Fruit fly (Drosophila melanogaster): ENCODE data around the gene Atg16.

Atg16 gene

DNA sequence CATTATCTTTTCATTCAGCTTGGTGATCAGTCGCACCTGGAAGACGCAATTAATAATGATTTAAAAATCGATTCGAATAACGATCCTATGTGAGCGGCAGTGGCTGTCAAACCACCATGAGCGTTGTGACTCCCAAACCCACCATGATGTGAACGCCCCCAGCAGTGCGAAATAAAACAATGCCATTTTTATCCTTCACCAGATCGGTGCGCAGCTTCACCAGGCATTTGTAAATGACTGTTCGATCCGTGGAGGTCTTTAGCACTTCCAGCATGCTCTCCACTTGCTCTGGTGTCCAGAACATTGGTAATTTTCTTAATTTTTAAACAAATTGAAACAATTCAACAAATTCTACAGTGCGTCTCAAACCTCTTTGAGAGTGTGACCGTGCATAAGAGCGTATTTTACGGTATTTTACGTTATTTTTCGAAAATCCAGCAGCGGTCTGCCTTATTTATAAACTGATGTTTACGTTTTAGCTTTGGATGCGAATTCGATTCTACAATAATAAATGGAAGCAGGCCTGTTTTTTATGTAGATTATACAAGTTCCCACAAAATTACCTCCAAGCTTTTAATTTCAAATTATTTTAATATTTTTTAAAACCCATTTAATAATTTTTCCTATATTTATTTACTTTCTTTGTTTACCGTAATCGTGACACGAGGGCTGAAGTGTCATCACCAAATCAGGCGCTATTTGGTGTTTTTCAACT lies 35.8 kb downstream of the Atg16 start, which contains the start of the genes Rnb and Drice (continued):
- TF ChIP-seq Hr3 (GFP tag; optimal IDR thresholded peaks at IDR 0.05) (peak; percentile 41), Vsx1 (GFP tag; optimal IDR thresholded peaks at IDR 0.05) (no peak), disco-r (GFP tag; optimal IDR thresholded peaks at IDR 0.05) (no peak), CG32532 (GFP tag; IDR thresholded peaks at IDR 0.05) (no peak), ro (GFP tag; IDR thresholded peaks at IDR 0.05) (0 out of 2 replicates have a peak, but pooled peaks have one; percentile 21), CG4424 (GFP tag; optimal IDR thresholded peaks at IDR 0.05) (peak; percentile 48), Oli (tag; optimal IDR thresholded peaks at IDR 0.05) (no peak), stc (GFP tag; IDR thresholded peaks at IDR 0.05) (no peak), gce (GFP tag; IDR thresholded peaks at IDR 0.05) (0 out of 3 replicates have a peak, but pooled peaks have one; percentile 51), tna (GFP tag; IDR thresholded peaks at IDR 0.05; ENCODE audit: partially characterized antibody) (no peak; the same call in 1 of the 2 replicates), CG9215 (GFP tag; IDR thresholded peaks at IDR 0.05) (0 out of 2 replicates have a peak, but pooled peaks have one; percentile 15), Max (GFP tag; optimal IDR thresholded peaks at IDR 0.05) (peak; percentile 58), CG15011 (GFP tag; optimal IDR thresholded peaks at IDR 0.05) (no peak), CG1832 (GFP tag; optimal IDR thresholded peaks at IDR 0.05) (no peak), CG11247 (GFP tag; IDR thresholded peaks at IDR 0.05) (peak; percentile 49; the same call in 1 of the 2 replicates), CG6175 (GFP tag; IDR thresholded peaks at IDR 0.05) (no peak), Tbp (GFP tag; optimal IDR thresholded peaks at IDR 0.05) (peak; percentile 32), CG34376 (GFP tag; optimal IDR thresholded peaks at IDR 0.05) (peak; percentile 32), seq (GFP tag; IDR thresholded peaks at IDR 0.05) (no peak), CG17328 (GFP tag; IDR thresholded peaks at IDR 0.05) (peak; percentile 27; the same call in 1 of the 2 replicates), sens (GFP tag) (peak; percentile 79), tll (GFP tag; optimal IDR thresholded peaks at IDR 0.05) (no peak), CG6813 (GFP tag; optimal IDR thresholded peaks at IDR 0.05) (peak; percentile 28), sc (optimal IDR thresholded peaks at IDR 0.05) (no peak), sc (GFP tag; optimal IDR thresholded peaks at IDR 0.05) (no peak), CG12299 (tag; optimal IDR thresholded peaks at IDR 0.05) (no peak), CG2889 (GFP tag; IDR thresholded peaks at IDR 0.05) (no peak), chinmo (GFP tag; IDR thresholded peaks at IDR 0.05; ENCODE audit: partially characterized antibody) (0 out of 4 replicates have a peak, but pooled peaks have one; percentile 47), CG15696 (tag; optimal IDR thresholded peaks at IDR 0.05) (peak; percentile 84), CG14965 (GFP tag; optimal IDR thresholded peaks at IDR 0.05; ENCODE audit: borderline replicate concordance) (no peak), Hmx (GFP tag; optimal IDR thresholded peaks at IDR 0.05) (no peak), CG16863 (GFP tag; optimal IDR thresholded peaks at IDR 0.05) (no peak), pum (GFP tag; optimal IDR thresholded peaks at IDR 0.05) (no peak), CG11696 (GFP tag; IDR thresholded peaks at IDR 0.05) (no peak), Sin3A (optimal IDR thresholded peaks at IDR 0.05) (peak; percentile 77), CG9797 (GFP tag; optimal IDR thresholded peaks at IDR 0.05) (peak; percentile 66), kah (GFP tag; optimal IDR thresholded peaks at IDR 0.05) (peak; percentile 50), C15 (GFP tag; IDR thresholded peaks at IDR 0.05) (no peak), CG30020 (tag; optimal IDR thresholded peaks at IDR 0.05) (no peak), CG9932 (GFP tag; IDR thresholded peaks at IDR 0.05) (peak; percentile 72), Nf-YC (tag; optimal IDR thresholded peaks at IDR 0.05) (no peak), ttk (GFP tag; IDR thresholded peaks at IDR 0.05) (peak; percentile 10; the same call in 1 of the 2 replicates), cad (GFP tag; optimal IDR thresholded peaks at IDR 0.05) (peak; percentile 96), lab (GFP tag; optimal IDR thresholded peaks at IDR 0.05) (no peak), Kr (GFP tag; optimal IDR thresholded peaks at IDR 0.05) (no peak), CHES-1-like (GFP tag; optimal IDR thresholded peaks at IDR 0.05) (no peak), cato (GFP tag; optimal IDR thresholded peaks at IDR 0.05; ENCODE audit: borderline replicate concordance) (no peak), Rfx (GFP tag; IDR thresholded peaks at IDR 0.05) (peak; percentile 62), CG31441 (GFP tag; IDR thresholded peaks at IDR 0.05) (no peak), CG3995 (GFP tag; optimal IDR thresholded peaks at IDR 0.05) (no peak), p53 (GFP tag; optimal IDR thresholded peaks at IDR 0.05) (no peak)

All from whole organism, embryonic.